Worm (Caenorhabditis elegans) whole organism, early embryonic: ENCODE results near the gene rpc-1.

Source experiments
- ama-1 ChIP-seq: fragments of 150-350 bp; optimal IDR thresholded peaks from 2 replicates; lab custom pipeline; 2014
- flt-1 ChIP-seq: fragments of 200-800 bp; sonication (Bioruptor generic); IDR thresholded peaks from 2 replicates; pipeline ENCODE4 v1.3.6; 2022; ENCODE audit warnings: missing genetic modification characterization, missing compliant biosample characterization
- hnd-1 ChIP-seq: sonication (generic microtip); optimal IDR thresholded peaks from 2 replicates; lab custom pipeline; 2016; ENCODE audit warnings: missing genetic modification characterization, missing compliant biosample characterization
- tbx-11 ChIP-seq: fragments of 200-800 bp; sonication (Bioruptor generic); IDR thresholded peaks from 2 replicates; pipeline ENCODE4 v1.3.6; 2022; ENCODE audit warnings: missing genetic modification characterization, missing compliant biosample characterization
- tbx-37 ChIP-seq: fragments of 200-800 bp; sonication (Bioruptor generic); conservative IDR thresholded peaks from 2 replicates; pipeline ENCODE4 v1.3.6; 2022; ENCODE audit warnings: missing genetic modification reagents, missing genetic modification characterization, missing compliant biosample characterization

DNA sequence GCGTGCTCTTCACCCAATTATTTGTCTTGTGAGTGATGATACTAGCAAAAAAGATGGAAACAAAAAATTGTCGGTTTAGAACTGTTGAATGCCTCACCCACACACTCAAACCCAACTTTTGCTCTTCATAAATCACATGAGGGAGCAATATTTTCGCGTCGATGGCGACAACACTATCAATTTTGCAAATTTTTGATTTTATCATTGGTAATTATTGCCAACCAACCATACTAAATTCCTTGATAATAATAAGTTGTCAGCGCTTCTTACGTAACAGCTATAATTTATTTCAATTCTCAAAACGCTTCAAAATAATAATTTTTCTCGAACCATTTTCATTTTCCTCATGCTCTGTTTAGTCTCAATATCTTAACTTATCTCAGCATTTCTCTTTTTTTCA lies 47.2 kb upstream of the rpc-1 start:
- TF ChIP-seq ama-1 (lab: Kevin White, UChicago) = no peak
- no peak for TF ChIP-seq tbx-11 (GFP tag; lab: Robert Waterston, UW)
- no peak for TF ChIP-seq tbx-37 (GFP tag; lab: Robert Waterston, UW)
- TF ChIP-seq hnd-1 (tag; lab: Kevin White, UChicago) = no peak
- TF ChIP-seq flt-1 (GFP tag; lab: Robert Waterston, UW) = no peak
